Worm (Caenorhabditis elegans) whole organism, young adult: ENCODE data around the gene uroc-1.
A peak's percentile ranks its signal among the peaks of the same experiment; 100 is the strongest.

ENCODE experiments used
- B0019.2 ChIP-seq: fragments of 200-800 bp; sonication (Bioruptor generic); conservative IDR thresholded peaks from 2 replicates; pipeline ENCODE4 v1.3.6; 2022; ENCODE audit warnings: missing genetic modification reagents, missing genetic modification characterization, missing compliant biosample characterization
- C06A6.2 ChIP-seq: fragments of 200-800 bp; sonication (Bioruptor generic); conservative IDR thresholded peaks from 2 replicates; pipeline ENCODE4 v1.3.6; 2022; ENCODE audit warnings: missing genetic modification characterization, missing compliant biosample characterization
- F22D6.2 ChIP-seq: sonication (generic microtip); optimal IDR thresholded peaks from 2 replicates; lab custom pipeline; 2016; ENCODE audit warnings: mild to moderate bottlenecking, missing genetic modification characterization, missing compliant biosample characterization
- F23B12.7 ChIP-seq: sonication (generic microtip); optimal IDR thresholded peaks from 2 replicates; lab custom pipeline; 2017; ENCODE audit warnings: missing genetic modification characterization, mild to moderate bottlenecking, missing compliant biosample characterization, antibody characterized with exemption, moderate library complexity; ENCODE audit not compliant: insufficient read depth
- F39B2.1 ChIP-seq: fragments of 200-800 bp; sonication (Bioruptor generic); IDR thresholded peaks from 2 replicates; pipeline ENCODE4 v1.3.6; 2022; ENCODE audit warnings: missing genetic modification reagents, missing genetic modification characterization, missing compliant biosample characterization
- F55B11.4 ChIP-seq: sonication (generic microtip); optimal IDR thresholded peaks from 2 replicates; lab custom pipeline; 2016; ENCODE audit warnings: missing compliant biosample characterization, missing genetic modification characterization, borderline replicate concordance; ENCODE audit not compliant: insufficient read depth
- K11D2.4 ChIP-seq: fragments of 200-800 bp; sonication (Bioruptor generic); IDR thresholded peaks from 2 replicates; pipeline ENCODE4 v1.3.6; 2022; ENCODE audit warnings: missing genetic modification reagents, missing genetic modification characterization, missing compliant biosample characterization
- K12H6.12 ChIP-seq: fragments of 200-800 bp; sonication (Bioruptor generic); optimal IDR thresholded peaks from 2 replicates; lab custom pipeline; 2018; ENCODE audit warnings: mild to moderate bottlenecking, missing genetic modification characterization, missing compliant biosample characterization
- Y67H2A.10 ChIP-seq: fragments of 200-800 bp; sonication (Bioruptor generic); conservative IDR thresholded peaks from 2 replicates; pipeline ENCODE4 v1.3.6; 2022; ENCODE audit warnings: missing genetic modification reagents, missing genetic modification characterization, missing compliant biosample characterization
- ZK185.1 ChIP-seq: sonication (generic microtip); optimal IDR thresholded peaks from 2 replicates; lab custom pipeline; 2016; ENCODE audit warnings: mild to moderate bottlenecking, missing genetic modification characterization, missing compliant biosample characterization; ENCODE audit not compliant: poor library complexity, severe bottlenecking
- akir-1 ChIP-seq: fragments of 200-800 bp; sonication (Bioruptor generic); optimal IDR thresholded peaks from 2 replicates; lab custom pipeline; 2018; ENCODE audit warnings: mild to moderate bottlenecking, missing genetic modification characterization, moderate library complexity, missing compliant biosample characterization
- ama-1 ChIP-seq, 3 experiments: fragments of 150-350 bp in 1 of 3; sonication (generic microtip) in 2 of 3; optimal IDR thresholded peaks; 2 replicates each; lab custom pipeline; 2014 to 2018; ENCODE audit warnings: missing biosample characterization in 2 of 3, missing genetic modification characterization in 2 of 3, missing genetic modification reagents in 2 of 3
- bed-1 ChIP-seq: fragments of 200-800 bp; sonication (Bioruptor generic); IDR thresholded peaks from 2 replicates; pipeline ENCODE4 v1.3.6; 2022; ENCODE audit warnings: missing genetic modification reagents, missing genetic modification characterization, missing compliant biosample characterization
- ceh-79 ChIP-seq: sonication (generic microtip); optimal IDR thresholded peaks from 2 replicates; lab custom pipeline; 2017; ENCODE audit warnings: mild to moderate bottlenecking, missing genetic modification characterization, missing compliant biosample characterization
- ceh-91 ChIP-seq: fragments of 200-800 bp; sonication (Bioruptor generic); IDR thresholded peaks from 2 replicates; pipeline ENCODE4 v1.3.6; 2022; ENCODE audit warnings: missing genetic modification reagents, missing genetic modification characterization, missing compliant biosample characterization
- chd-7 ChIP-seq: sonication (generic microtip); optimal IDR thresholded peaks from 2 replicates; lab custom pipeline; 2016; ENCODE audit warnings: mild to moderate bottlenecking, missing genetic modification characterization, moderate library complexity, missing compliant biosample characterization
- dox-1 ChIP-seq: fragments of 200-800 bp; sonication (Bioruptor generic); IDR thresholded peaks from 2 replicates; pipeline ENCODE4 v1.3.6; 2022; ENCODE audit warnings: missing genetic modification reagents, missing genetic modification characterization, missing compliant biosample characterization
- dpff-1 ChIP-seq: sonication (generic microtip); optimal IDR thresholded peaks from 2 replicates; lab custom pipeline; 2017; ENCODE audit warnings: mild to moderate bottlenecking, missing genetic modification characterization, missing compliant biosample characterization
- egl-44 ChIP-seq: fragments of 200-800 bp; sonication (Bioruptor generic); IDR thresholded peaks from 2 replicates; pipeline ENCODE4 v1.3.6; 2022; ENCODE audit warnings: missing genetic modification reagents, missing genetic modification characterization, missing compliant biosample characterization
- ekl-4 ChIP-seq: fragments of 200-800 bp; sonication (Bioruptor generic); IDR thresholded peaks from 2 replicates; pipeline ENCODE4 v1.3.6; 2022; ENCODE audit warnings: missing genetic modification reagents, missing genetic modification characterization, missing compliant biosample characterization
- ets-4 ChIP-seq: fragments of 200-800 bp; sonication (Bioruptor generic); optimal IDR thresholded peaks from 2 replicates; lab custom pipeline; 2018; ENCODE audit warnings: mild to moderate bottlenecking, missing genetic modification characterization, missing compliant biosample characterization
- gei-17 ChIP-seq: fragments of 200-800 bp; sonication (Bioruptor generic); optimal IDR thresholded peaks from 2 replicates; lab custom pipeline; 2018; ENCODE audit warnings: mild to moderate bottlenecking, missing genetic modification characterization, missing compliant biosample characterization
- hlh-26 ChIP-seq: fragments of 200-800 bp; sonication (Bioruptor generic); conservative IDR thresholded peaks from 2 replicates; pipeline ENCODE4 v1.3.6; 2022; ENCODE audit warnings: missing genetic modification reagents, missing genetic modification characterization, missing compliant biosample characterization
- hmg-1.2 ChIP-seq: fragments of 200-800 bp; sonication (Bioruptor generic); IDR thresholded peaks from 2 replicates; pipeline ENCODE4 v1.3.6; 2022; ENCODE audit warnings: missing genetic modification reagents, missing genetic modification characterization, missing compliant biosample characterization
- lag-1 ChIP-seq: fragments of 200-800 bp; sonication (Bioruptor generic); IDR thresholded peaks from 2 replicates; pipeline ENCODE4 v1.3.6; 2022; ENCODE audit warnings: missing genetic modification reagents, missing genetic modification characterization, missing compliant biosample characterization
- lin-26 ChIP-seq: fragments of 200-800 bp; sonication (Bioruptor generic); IDR thresholded peaks from 2 replicates; pipeline ENCODE4 v1.3.6; 2022; ENCODE audit warnings: missing genetic modification reagents, missing genetic modification characterization, missing compliant biosample characterization
- lin-40 ChIP-seq: sonication (generic microtip); optimal IDR thresholded peaks from 2 replicates; lab custom pipeline; 2016; ENCODE audit warnings: missing genetic modification characterization, mild to moderate bottlenecking, missing compliant biosample characterization, missing genotype, missing genetic modification reagents
- lin-54 ChIP-seq: fragments of 200-800 bp; sonication (Bioruptor generic); optimal IDR thresholded peaks from 2 replicates; lab custom pipeline; 2018; ENCODE audit warnings: mild to moderate bottlenecking, missing genetic modification characterization, missing compliant biosample characterization
- lir-1 ChIP-seq: fragments of 200-800 bp; sonication (Bioruptor generic); conservative IDR thresholded peaks from 2 replicates; pipeline ENCODE4 v1.3.6; 2022; ENCODE audit warnings: missing genetic modification reagents, missing genetic modification characterization, missing compliant biosample characterization
- lsl-1 ChIP-seq: fragments of 200-800 bp; sonication (Bioruptor generic); optimal IDR thresholded peaks from 2 replicates; lab custom pipeline; 2018; ENCODE audit warnings: mild to moderate bottlenecking, missing genetic modification characterization, moderate library complexity, missing compliant biosample characterization
- madf-10 ChIP-seq: sonication (generic microtip); optimal IDR thresholded peaks from 2 replicates; lab custom pipeline; 2016; ENCODE audit warnings: mild to moderate bottlenecking, missing genetic modification characterization, missing compliant biosample characterization
- madf-6 ChIP-seq: fragments of 200-800 bp; sonication (Bioruptor generic); IDR thresholded peaks from 2 replicates; pipeline ENCODE4 v1.3.6; 2022; ENCODE audit warnings: missing genetic modification reagents, missing genetic modification characterization, missing compliant biosample characterization
- mcd-1 ChIP-seq: fragments of 200-800 bp; sonication (Bioruptor generic); IDR thresholded peaks from 2 replicates; pipeline ENCODE4 v1.3.6; 2022; ENCODE audit warnings: missing genetic modification reagents, missing genetic modification characterization, missing compliant biosample characterization
- nfyb-1 ChIP-seq: fragments of 200-800 bp; sonication (Bioruptor generic); IDR thresholded peaks from 2 replicates; pipeline ENCODE4 v1.3.6; 2022; ENCODE audit warnings: missing genetic modification reagents, missing genetic modification characterization, missing compliant biosample characterization
- nhr-179 ChIP-seq: sonication (generic microtip); optimal IDR thresholded peaks from 2 replicates; lab custom pipeline; 2016; ENCODE audit warnings: mild to moderate bottlenecking, missing genetic modification characterization, missing compliant biosample characterization
- nhr-80 ChIP-seq: sonication (generic microtip); optimal IDR thresholded peaks from 2 replicates; lab custom pipeline; 2016; ENCODE audit warnings: missing genetic modification characterization, missing compliant biosample characterization
- nhr-90 ChIP-seq: sonication (generic microtip); optimal IDR thresholded peaks from 2 replicates; lab custom pipeline; 2016; ENCODE audit warnings: missing genotype, mild to moderate bottlenecking, missing genetic modification characterization, missing compliant biosample characterization
- pbrm-1 ChIP-seq: fragments of 200-800 bp; sonication (Bioruptor generic); IDR thresholded peaks from 2 replicates; pipeline ENCODE4 v1.3.6; 2022; ENCODE audit warnings: missing genetic modification reagents, missing genetic modification characterization, missing compliant biosample characterization
- repo-1 ChIP-seq: sonication (generic microtip); optimal IDR thresholded peaks from 2 replicates; lab custom pipeline; 2017; ENCODE audit warnings: mild to moderate bottlenecking, missing genetic modification characterization, missing compliant biosample characterization
- sea-2 ChIP-seq: fragments of 200-800 bp; sonication (Bioruptor generic); IDR thresholded peaks from 2 replicates; pipeline ENCODE4 v1.3.6; 2022; ENCODE audit warnings: missing genetic modification characterization, missing compliant biosample characterization
- snpc-1.3 ChIP-seq: sonication (generic microtip); optimal IDR thresholded peaks from 2 replicates; lab custom pipeline; 2017; ENCODE audit warnings: missing genetic modification characterization, mild to moderate bottlenecking, missing compliant biosample characterization, antibody characterized with exemption, moderate library complexity, missing genotype, missing genetic modification reagents; ENCODE audit not compliant: insufficient read depth
- somi-1 ChIP-seq: fragments of 200-800 bp; sonication (Bioruptor generic); optimal IDR thresholded peaks from 2 replicates; lab custom pipeline; 2018; ENCODE audit warnings: mild to moderate bottlenecking, missing genetic modification characterization, missing compliant biosample characterization
- sptf-2 ChIP-seq: fragments of 200-800 bp; sonication (Bioruptor generic); optimal IDR thresholded peaks from 2 replicates; lab custom pipeline; 2018; ENCODE audit warnings: mild to moderate bottlenecking, missing genetic modification characterization, missing compliant biosample characterization
- tbp1 ChIP-seq: fragments of 200-800 bp; sonication (Bioruptor generic); optimal IDR thresholded peaks from 2 replicates; lab custom pipeline; 2018; ENCODE audit warnings: mild to moderate bottlenecking, missing genetic modification characterization, missing compliant biosample characterization
- tbx-9 ChIP-seq: sonication (generic microtip); optimal IDR thresholded peaks from 2 replicates; lab custom pipeline; 2016; ENCODE audit warnings: borderline replicate concordance, missing genetic modification characterization, inconsistent platforms, missing compliant biosample characterization
- tlf-1 ChIP-seq: fragments of 200-800 bp; sonication (Bioruptor generic); optimal IDR thresholded peaks from 2 replicates; lab custom pipeline; 2018; ENCODE audit warnings: mild to moderate bottlenecking, missing genetic modification characterization, missing compliant biosample characterization
- unc-130 ChIP-seq: sonication (generic microtip); optimal IDR thresholded peaks from 2 replicates; lab custom pipeline; 2016; ENCODE audit warnings: missing genetic modification reagents, missing genetic modification characterization, missing compliant biosample characterization
- ztf-26 ChIP-seq: sonication (generic microtip); optimal IDR thresholded peaks from 2 replicates; lab custom pipeline; 2017; ENCODE audit warnings: missing genetic modification characterization, missing compliant biosample characterization
- ztf-28 ChIP-seq: fragments of 200-800 bp; sonication (Bioruptor generic); IDR thresholded peaks from 2 replicates; pipeline ENCODE4 v1.3.6; 2022; ENCODE audit warnings: missing genetic modification reagents, missing genetic modification characterization, missing compliant biosample characterization

Gene uroc-1

ce11 chrIV:16492327-16492726, 50.2 kb downstream of the uroc-1 start (continued):
- no peak for TF ChIP-seq unc-130 (GFP tag; lab: Kevin White, UChicago)
- TF ChIP-seq dox-1 (GFP tag; lab: Robert Waterston, UW): peak; percentile 80
- TF ChIP-seq lir-1 (GFP tag; lab: Robert Waterston, UW): peak; percentile 93
- no peak for TF ChIP-seq repo-1 (tag; lab: Kevin White, UChicago)
- peak; percentile 26; the same call in 1 of the 2 replicates for TF ChIP-seq ceh-91 (GFP tag; lab: Robert Waterston, UW)
- TF ChIP-seq ets-4 (GFP tag; lab: Kevin White, UChicago): peak; percentile 46
- peak; percentile 83 for TF ChIP-seq egl-44 (GFP tag; lab: Robert Waterston, UW)
- TF ChIP-seq ama-1 (optimal IDR thresholded peaks at IDR 0.05; lab: Kevin White, UChicago): no peak
- TF ChIP-seq ama-1 (GFP tag; optimal IDR thresholded peaks at IDR 0.05; lab: Kevin White, UChicago): no peak
- no peak for TF ChIP-seq dpff-1
- peak; percentile 39 for TF ChIP-seq nhr-90 (tag; lab: Kevin White, UChicago)
- peak; percentile 89 for TF ChIP-seq lin-40 (tag; lab: Kevin White, UChicago)
- peak; percentile 23 for TF ChIP-seq snpc-1.3
- TF ChIP-seq madf-6 (GFP tag; lab: Robert Waterston, UW): no peak
- TF ChIP-seq hlh-26 (GFP tag; lab: Robert Waterston, UW): no peak
- peak; percentile 9 for TF ChIP-seq sptf-2 (GFP tag; lab: Kevin White, UChicago)
- TF ChIP-seq bed-1 (GFP tag; lab: Robert Waterston, UW): no peak
- peak; percentile 22; the same call in 1 of the 2 replicates for TF ChIP-seq Y67H2A.10
- TF ChIP-seq akir-1 (GFP tag; lab: Kevin White, UChicago): no peak
- TF ChIP-seq F22D6.2 (tag; lab: Kevin White, UChicago): peak; percentile 9
- peak; percentile 86 for TF ChIP-seq K12H6.12 (tag; lab: Kevin White, UChicago)
- no peak for TF ChIP-seq lag-1 (GFP tag; lab: Robert Waterston, UW)
- TF ChIP-seq somi-1 (GFP tag; lab: Kevin White, UChicago): peak; percentile 1
- TF ChIP-seq nhr-80 (tag; lab: Kevin White, UChicago): peak; percentile 66
- TF ChIP-seq lin-26 (GFP tag; lab: Robert Waterston, UW): peak; percentile 66
- peak; percentile 95 for TF ChIP-seq hmg-1.2
- TF ChIP-seq ZK185.1 (tag; lab: Kevin White, UChicago): peak; percentile 63
- peak; percentile 71 for TF ChIP-seq ztf-26
- peak; percentile 59 for TF ChIP-seq mcd-1
- peak; percentile 50 for TF ChIP-seq tbp1 (GFP tag; lab: Kevin White, UChicago)
- TF ChIP-seq K11D2.4: peak; percentile 66; the same call in 1 of the 2 replicates
- peak; percentile 52 for TF ChIP-seq lin-54
- TF ChIP-seq C06A6.2 (GFP tag; lab: Robert Waterston, UW): 0 out of 2 replicates have a peak, but pooled peaks have one; percentile 33
- TF ChIP-seq pbrm-1 (GFP tag; lab: Robert Waterston, UW): peak; percentile 86
- TF ChIP-seq ceh-79: no peak
- TF ChIP-seq gei-17 (GFP tag; lab: Kevin White, UChicago): peak; percentile 30
- no peak for TF ChIP-seq nhr-179

ce11 chrIV:16491411-16492036, 51.0 kb downstream of the uroc-1 start:
- TF ChIP-seq F39B2.1 (GFP tag; lab: Robert Waterston, UW) (no peak), chd-7 (tag; lab: Kevin White, UChicago) (peak; percentile 41), lsl-1 (GFP tag; lab: Kevin White, UChicago) (no peak), B0019.2 (GFP tag; lab: Robert Waterston, UW) (no peak), F23B12.7 (no peak), F55B11.4 (tag; lab: Kevin White, UChicago) (no peak), tbx-9 (tag; lab: Kevin White, UChicago) (no peak), sea-2 (no peak), tlf-1 (GFP tag; lab: Kevin White, UChicago) (no peak), ekl-4 (0 out of 2 replicates have a peak, but pooled peaks have one; percentile 29), madf-10 (no peak), nfyb-1 (GFP tag; lab: Robert Waterston, UW) (peak; percentile 48; the same call in 1 of the 2 replicates), repo-1 (tag; lab: Kevin White, UChicago) (peak; percentile 52), ztf-28 (GFP tag; lab: Robert Waterston, UW) (no peak)
